Worm (Caenorhabditis elegans): ENCODE data around the gene irld-25.

The irld-25 gene

DNA sequence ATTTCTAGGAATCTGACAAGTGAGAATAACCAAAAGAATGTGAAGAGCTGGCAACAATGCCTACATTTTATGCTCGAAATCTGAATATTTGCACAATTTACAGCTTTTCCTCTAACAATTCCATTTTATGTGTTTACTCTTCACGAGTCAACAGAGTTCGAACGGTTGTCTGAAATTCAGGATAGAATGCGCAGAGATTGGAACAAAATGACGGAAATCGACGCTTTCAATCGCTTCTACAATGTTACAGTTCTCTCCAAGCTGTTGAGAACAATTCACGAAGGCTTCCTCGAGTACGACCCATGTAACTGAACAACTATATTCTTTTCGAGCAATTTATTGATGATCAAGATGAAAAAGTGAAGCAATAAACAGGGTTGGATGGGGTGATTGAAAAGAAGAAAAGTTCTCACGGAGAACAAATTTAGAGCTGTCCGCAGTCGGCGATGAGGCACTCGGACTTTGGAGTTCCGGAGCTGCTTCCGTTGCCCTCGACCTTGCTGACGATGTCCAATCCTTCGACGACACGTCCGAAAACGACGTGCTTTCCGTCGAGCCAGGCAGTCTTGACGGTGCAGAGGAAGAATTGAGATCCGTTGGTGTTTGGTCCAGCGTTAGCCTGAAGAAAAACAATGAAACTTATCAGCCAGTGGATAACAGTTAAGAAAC, 35.0 kb upstream of the irld-25 start, which contains the start of gene Y75B12B.3:
TSS of gene Y75B12B.3 (minus strand) at position 21 of the 669 bp plus-strand sequence.
- TF ChIP-seq egl-27 (tag; optimal IDR thresholded peaks at IDR 0.05) (no peak), mdl-1 (tag; optimal IDR thresholded peaks at IDR 0.05) (no peak), ama-1 (optimal IDR thresholded peaks at IDR 0.05) (peak; percentile 75), sma-9 (GFP tag; optimal IDR thresholded peaks at IDR 0.05) (no peak), sma-9 (tag; optimal IDR thresholded peaks at IDR 0.05) (no peak), alr-1 (tag; optimal IDR thresholded peaks at IDR 0.05) (no peak), lsy-2 (tag; optimal IDR thresholded peaks at IDR 0.05) (peak in 1 of 2 experiments; percentile 29), ztf-4 (tag; optimal IDR thresholded peaks at IDR 0.05) (no peak)

DNA sequence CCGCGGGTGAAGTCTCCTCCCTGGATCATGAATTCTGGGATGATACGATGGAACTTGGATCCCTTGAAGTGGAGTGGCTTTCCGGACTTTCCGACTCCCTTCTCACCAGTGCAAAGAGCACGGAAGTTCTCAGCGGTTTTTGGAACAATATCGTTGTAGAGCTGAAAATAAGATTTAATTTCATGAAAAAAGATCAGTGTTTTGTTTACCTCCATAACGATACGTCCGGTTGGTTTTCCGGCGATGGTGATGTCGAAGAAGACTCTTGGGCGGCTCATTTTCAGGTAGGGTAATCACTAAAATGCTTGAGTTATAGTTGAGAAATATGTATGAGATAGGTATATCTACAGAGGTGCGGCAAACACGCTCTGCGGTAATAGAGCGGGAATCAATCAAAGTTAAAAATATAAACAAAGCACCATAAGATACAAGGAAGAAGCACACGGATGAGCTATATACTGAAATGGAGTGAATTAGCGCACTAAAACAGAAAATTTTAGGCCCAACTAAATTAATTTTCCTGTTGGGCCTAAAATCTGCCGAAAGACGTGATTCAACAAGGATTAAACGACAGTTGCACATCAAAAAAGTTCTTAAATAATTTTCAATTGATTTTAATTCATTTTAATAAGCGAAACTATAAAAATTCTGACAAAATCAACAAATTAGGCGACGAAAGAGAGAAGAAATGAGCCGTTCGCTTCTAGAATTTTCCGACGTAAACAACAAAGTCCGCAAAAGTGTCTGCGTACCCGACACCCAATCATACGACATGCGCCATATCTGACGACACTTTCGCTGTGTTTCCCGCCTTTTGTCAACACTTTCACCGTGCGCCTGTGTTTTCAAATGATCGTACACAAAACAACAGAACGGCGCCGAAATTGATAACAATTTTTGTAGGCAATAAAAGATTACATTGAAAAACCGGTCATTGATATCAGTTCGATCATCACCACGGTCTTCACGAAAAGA, 34.1 kb upstream of the irld-25 start, which contains the start of the genes cyn-7 and bath-36:
TSS of gene cyn-7 (minus strand) at position 296 of the 975 bp plus-strand sequence.
TSS of gene bath-36 (plus strand) at position 806 of the 975 bp plus-strand sequence.
- no peak for TF ChIP-seq ztf-1 (GFP tag; conservative IDR thresholded peaks at IDR 0.05)
- TF ChIP-seq egl-27 (tag; optimal IDR thresholded peaks at IDR 0.05): peak; percentile 70
- TF ChIP-seq fos-1 (tag; optimal IDR thresholded peaks at IDR 0.05): peak; percentile 89
- TF ChIP-seq skn-1 (tag; optimal IDR thresholded peaks at IDR 0.05): no peak
- TF ChIP-seq R02D3.7 (tag; optimal IDR thresholded peaks at IDR 0.05): peak; percentile 9
- TF ChIP-seq ztf-4 (tag; optimal IDR thresholded peaks at IDR 0.05): peak; percentile 34
- TF ChIP-seq nhr-77 (tag; optimal IDR thresholded peaks at IDR 0.05): no peak
- no peak for TF ChIP-seq unc-39 (tag; optimal IDR thresholded peaks at IDR 0.05)
- TF ChIP-seq nhr-10 (tag; optimal IDR thresholded peaks at IDR 0.05): no peak
- TF ChIP-seq elt-1 (tag; optimal IDR thresholded peaks at IDR 0.05): no peak
- TF ChIP-seq elt-3 (tag; optimal IDR thresholded peaks at IDR 0.05): no peak
- peak; percentile 24 for TF ChIP-seq sem-4 (tag; optimal IDR thresholded peaks at IDR 0.05)
- TF ChIP-seq unc-62 (GFP tag; optimal IDR thresholded peaks at IDR 0.05): no peak
- no peak for TF ChIP-seq lin-39 (tag; optimal IDR thresholded peaks at IDR 0.05)
- TF ChIP-seq ztf-11 (tag; optimal IDR thresholded peaks at IDR 0.05): no peak
- TF ChIP-seq lin-11 (tag; optimal IDR thresholded peaks at IDR 0.05): no peak
- TF ChIP-seq mdl-1 (tag; optimal IDR thresholded peaks at IDR 0.05): peak in 1 of 2 experiments; percentile 18
- TF ChIP-seq nhr-23 (tag; optimal IDR thresholded peaks at IDR 0.05): no peak
- no peak for TF ChIP-seq nhr-237 (tag; optimal IDR thresholded peaks at IDR 0.05)
- peak; percentile 86 for TF ChIP-seq gmeb-1 (tag; optimal IDR thresholded peaks at IDR 0.05)
- TF ChIP-seq peb-1 (tag; optimal IDR thresholded peaks at IDR 0.05): no peak
- peak; percentile 61 for TF ChIP-seq nhr-21 (tag; optimal IDR thresholded peaks at IDR 0.05)
- TF ChIP-seq ceh-82 (tag; optimal IDR thresholded peaks at IDR 0.05): no peak
- TF ChIP-seq unc-55 (GFP tag; optimal IDR thresholded peaks at IDR 0.05): peak; percentile 67
- no peak for TF ChIP-seq nhr-6 (tag; optimal IDR thresholded peaks at IDR 0.05)
- peak; percentile 86 for TF ChIP-seq blmp-1 (tag; optimal IDR thresholded peaks at IDR 0.05; ENCODE audit: insufficient read depth)
- TF ChIP-seq mab-5 (tag; optimal IDR thresholded peaks at IDR 0.05): peak; percentile 3
- peak; percentile 72 for TF ChIP-seq sma-9 (GFP tag; optimal IDR thresholded peaks at IDR 0.05)
- no peak for TF ChIP-seq sma-9 (tag; optimal IDR thresholded peaks at IDR 0.05)
- TF ChIP-seq crh-2 (tag; optimal IDR thresholded peaks at IDR 0.05): peak; percentile 82
- peak; percentile 71 to 87 for TF ChIP-seq lsy-2 (tag; optimal IDR thresholded peaks at IDR 0.05)
- peak; percentile 86 for TF ChIP-seq C34F6.9 (tag; optimal IDR thresholded peaks at IDR 0.05)
- TF ChIP-seq nhr-129 (tag; optimal IDR thresholded peaks at IDR 0.05): peak; percentile 71
- peak; percentile 28 for TF ChIP-seq snpc-4 (tag; optimal IDR thresholded peaks at IDR 0.05)
- no peak for TF ChIP-seq ama-1 (optimal IDR thresholded peaks at IDR 0.05)
- peak; percentile 70 for TF ChIP-seq lin-13 (GFP tag; optimal IDR thresholded peaks at IDR 0.05)
- TF ChIP-seq F13H6.1 (tag; optimal IDR thresholded peaks at IDR 0.05): peak; percentile 78
- TF ChIP-seq nhr-12 (tag; optimal IDR thresholded peaks at IDR 0.05): no peak
- no peak for TF ChIP-seq nhr-11 (tag; optimal IDR thresholded peaks at IDR 0.05)
- no peak for TF ChIP-seq alr-1 (tag; optimal IDR thresholded peaks at IDR 0.05)
- no peak for TF ChIP-seq zag-1 (tag; optimal IDR thresholded peaks at IDR 0.05)
- no peak for TF ChIP-seq Y55F3AM.14 (GFP tag; optimal IDR thresholded peaks at IDR 0.05)
- TF ChIP-seq ceh-16 (tag; optimal IDR thresholded peaks at IDR 0.05): no peak
- TF ChIP-seq nhr-25 (tag; optimal IDR thresholded peaks at IDR 0.05): peak; percentile 75
- no peak for TF ChIP-seq dmd-4 (tag; optimal IDR thresholded peaks at IDR 0.05)
- TF ChIP-seq ZK546.5 (tag; optimal IDR thresholded peaks at IDR 0.05): no peak
- TF ChIP-seq mbf-1 (tag; optimal IDR thresholded peaks at IDR 0.05): no peak
- peak; percentile 88 for TF ChIP-seq sma-3 (GFP tag; optimal IDR thresholded peaks at IDR 0.05)
- TF ChIP-seq aly-2 (tag; optimal IDR thresholded peaks at IDR 0.05): no peak
